Fruit fly (Drosophila melanogaster): ENCODE results near the gene CG18088.

Gene CG18088

dm6 chr2L:9011543-9012238 is 44.4 kb downstream of the CG18088 start, which contains the start of gene CG13102 (continued):
- TF ChIP-seq Bgb (GFP tag; IDR thresholded peaks at IDR 0.05; ENCODE audit: partially characterized antibody), result no peak
- no peak for TF ChIP-seq toy (GFP tag; IDR thresholded peaks at IDR 0.05)
- TF ChIP-seq Trl (optimal IDR thresholded peaks at IDR 0.05), result no peak
- no peak for TF ChIP-seq Trl (GFP tag; optimal IDR thresholded peaks at IDR 0.05)
- TF ChIP-seq CG4730 (GFP tag; IDR thresholded peaks at IDR 0.05), result no peak
- TF ChIP-seq CG13894 (tag; optimal IDR thresholded peaks at IDR 0.05), result no peak
- no peak for TF ChIP-seq CG13775 (GFP tag; optimal IDR thresholded peaks at IDR 0.05)
- no peak for TF ChIP-seq amos (GFP tag; IDR thresholded peaks at IDR 0.05; ENCODE audit: partially characterized antibody)
- no peak for TF ChIP-seq hkb (optimal IDR thresholded peaks at IDR 0.05)
- no peak for TF ChIP-seq hkb (GFP tag; IDR thresholded peaks at IDR 0.05)
- no peak for TF ChIP-seq CG11085 (GFP tag; IDR thresholded peaks at IDR 0.05)
- TF ChIP-seq CG18599 (GFP tag; optimal IDR thresholded peaks at IDR 0.05), result peak; percentile 42
- TF ChIP-seq sc (optimal IDR thresholded peaks at IDR 0.05), result no peak
- no peak for TF ChIP-seq sc (GFP tag; optimal IDR thresholded peaks at IDR 0.05)
- peak; percentile 92 for TF ChIP-seq exex (tag; optimal IDR thresholded peaks at IDR 0.05)
- no peak for TF ChIP-seq zfh2 (GFP tag; optimal IDR thresholded peaks at IDR 0.05)
- TF ChIP-seq ase (GFP tag; IDR thresholded peaks at IDR 0.05), result no peak
- TF ChIP-seq pfk (GFP tag; optimal IDR thresholded peaks at IDR 0.05), result no peak
- TF ChIP-seq CG8924 (tag; optimal IDR thresholded peaks at IDR 0.05), result no peak
- no peak for TF ChIP-seq CG6254 (GFP tag; optimal IDR thresholded peaks at IDR 0.05)
- peak; percentile 59; the same call in 1 of the 2 replicates for TF ChIP-seq GATAe (GFP tag; conservative IDR thresholded peaks at IDR 0.05)
- no peak for TF ChIP-seq HLHmδ (GFP tag; optimal IDR thresholded peaks at IDR 0.05)
- no peak for TF ChIP-seq PHDP (tag; optimal IDR thresholded peaks at IDR 0.05)
- no peak for TF ChIP-seq CG10147 (GFP tag; optimal IDR thresholded peaks at IDR 0.05)
- no peak for TF ChIP-seq CkIIα-i1 (GFP tag; IDR thresholded peaks at IDR 0.05)
- TF ChIP-seq slou (GFP tag; optimal IDR thresholded peaks at IDR 0.05), result no peak
- TF ChIP-seq Fer1 (GFP tag; optimal IDR thresholded peaks at IDR 0.05), result no peak
- no peak for TF ChIP-seq YL-1 (GFP tag; optimal IDR thresholded peaks at IDR 0.05)
- TF ChIP-seq CG31441 (GFP tag; IDR thresholded peaks at IDR 0.05), result no peak
- TF ChIP-seq CG8089 (GFP tag; optimal IDR thresholded peaks at IDR 0.05), result no peak
- TF ChIP-seq Scr (GFP tag; IDR thresholded peaks at IDR 0.05; ENCODE audit: partially characterized antibody), result no peak
- no peak for TF ChIP-seq Mad (GFP tag; optimal IDR thresholded peaks at IDR 0.05)
- TF ChIP-seq psq (GFP tag; optimal IDR thresholded peaks at IDR 0.05), result no peak
- TF ChIP-seq lab (GFP tag; optimal IDR thresholded peaks at IDR 0.05), result peak; percentile 5
- TF ChIP-seq ap (GFP tag; IDR thresholded peaks at IDR 0.05), result no peak
- no peak for TF ChIP-seq onecut (GFP tag; IDR thresholded peaks at IDR 0.05)
- TF ChIP-seq grn (GFP tag; optimal IDR thresholded peaks at IDR 0.05), result peak; percentile 61
- TF ChIP-seq ac (GFP tag; optimal IDR thresholded peaks at IDR 0.05), result no peak
- TF ChIP-seq twi (tag; optimal IDR thresholded peaks at IDR 0.05), result no peak
- TF ChIP-seq ssp (GFP tag; IDR thresholded peaks at IDR 0.05), result no peak
- TF ChIP-seq Dek (tag; optimal IDR thresholded peaks at IDR 0.05), result no peak
- TF ChIP-seq NfI (GFP tag; optimal IDR thresholded peaks at IDR 0.05), result peak; percentile 29
- TF ChIP-seq Camta (GFP tag; optimal IDR thresholded peaks at IDR 0.05), result no peak
- TF ChIP-seq slbo (GFP tag; IDR thresholded peaks at IDR 0.05), result no peak
- TF ChIP-seq Drgx (GFP tag; IDR thresholded peaks at IDR 0.05), result no peak
- no peak for TF ChIP-seq Hmx (GFP tag; optimal IDR thresholded peaks at IDR 0.05)
- TF ChIP-seq gce (GFP tag; IDR thresholded peaks at IDR 0.05), result no peak
- TF ChIP-seq CG15269 (tag; optimal IDR thresholded peaks at IDR 0.05), result peak; percentile 13
- TF ChIP-seq cas (GFP tag; IDR thresholded peaks at IDR 0.05), result no peak
- TF ChIP-seq CG4707 (GFP tag; optimal IDR thresholded peaks at IDR 0.05), result no peak
- no peak for TF ChIP-seq Xbp1 (GFP tag; optimal IDR thresholded peaks at IDR 0.05)
- TF ChIP-seq sug (tag; optimal IDR thresholded peaks at IDR 0.05), result peak; percentile 56

Measured in whole organism, embryonic.